Worm (Caenorhabditis elegans): ENCODE data around the gene fbxc-15.
A peak's percentile ranks its signal among the peaks of the same experiment; 100 is the strongest.
"Not testable (repeated sequence)": the region's sequence is repeated elsewhere in the genome, so short reads cannot be mapped to it uniquely, and the experiment has no call there.

Gene fbxc-15

ce11 chrII:979135-979534 lies at the start of gene fbxc-15, which contains the start of gene fbxc-17:
Gene fbxc-15, plus strand, starts transcription at chrII:979423.
Gene fbxc-17, minus strand, starts transcription at chrII:979235.
- TF ChIP-seq zag-1 (tag; optimal IDR thresholded peaks at IDR 0.05) = no peak
- TF ChIP-seq lin-39 (tag; optimal IDR thresholded peaks at IDR 0.05) = no peak
- TF ChIP-seq dmd-9 (GFP tag; IDR thresholded peaks at IDR 0.05) = no peak
- no peak for TF ChIP-seq tra-1 (GFP tag; IDR thresholded peaks at IDR 0.05)
- no peak for TF ChIP-seq lin-38 (GFP tag; IDR thresholded peaks at IDR 0.05)
- no peak for TF ChIP-seq ceh-28 (tag; optimal IDR thresholded peaks at IDR 0.05)
- TF ChIP-seq F10B5.3 (tag; optimal IDR thresholded peaks at IDR 0.05) = no peak
- TF ChIP-seq ceh-82 (tag; optimal IDR thresholded peaks at IDR 0.05) = no peak
- no peak for TF ChIP-seq nhr-42 (GFP tag; IDR thresholded peaks at IDR 0.05)

ce11 chrII:930871-931270 lies 48.4 kb upstream of the fbxc-15 start, which contains the start of gene fbxc-34:
Gene fbxc-34, plus strand, starts transcription at chrII:931171.
- not testable (repeated sequence) for TF ChIP-seq aha-1 (tag); D1046.2 (GFP tag; IDR thresholded peaks at IDR 0.05); mes-2 (tag; optimal IDR thresholded peaks at IDR 0.05; ENCODE audit: poor library complexity, severe bottlenecking)

- TF ChIP-seq zip-11 (GFP tag; IDR thresholded peaks at IDR 0.05) (no peak), nhr-48 (tag; optimal IDR thresholded peaks at IDR 0.05) (no peak), daf-16 (GFP tag; optimal IDR thresholded peaks at IDR 0.05) (no peak), daf-16 (tag; optimal IDR thresholded peaks at IDR 0.05) (no peak), zfp-3 (GFP tag; conservative IDR thresholded peaks at IDR 0.05) (no peak), Y5F2A.4 (GFP tag; optimal IDR thresholded peaks at IDR 0.05) (no peak), skn-1 (tag; optimal IDR thresholded peaks at IDR 0.05) (no peak), gei-8 (GFP tag; optimal IDR thresholded peaks at IDR 0.05) (no peak), dmd-6 (GFP tag; IDR thresholded peaks at IDR 0.05) (no peak), nhr-25 (tag; optimal IDR thresholded peaks at IDR 0.05; ENCODE audit: borderline replicate concordance, insufficient read depth) (no peak)
Measured at ce11 chrII:932718-933117, 46.5 kb upstream of the fbxc-15 start, which contains the start of gene acs-15. Gene acs-15, plus strand, starts transcription at chrII:933018.

- TF ChIP-seq rbr-2 (tag; optimal IDR thresholded peaks at IDR 0.05) (no peak), lin-38 (GFP tag; IDR thresholded peaks at IDR 0.05) (no peak), unc-62 (GFP tag; optimal IDR thresholded peaks at IDR 0.05 in 1 of 2) (peak in 1 of 2 experiments; percentile 28), unc-62 (tag; optimal IDR thresholded peaks at IDR 0.05) (no peak), aha-1 (tag) (peak; percentile 23)
Measured at ce11 chrII:937265-937664, 42.0 kb upstream of the fbxc-15 start.

- TF ChIP-seq tag-97 (GFP tag; IDR thresholded peaks at IDR 0.05) (no peak), unc-62 (GFP tag; optimal IDR thresholded peaks at IDR 0.05 in 1 of 2) (no peak), unc-62 (tag; optimal IDR thresholded peaks at IDR 0.05) (no peak), pqm-1 (tag; optimal IDR thresholded peaks at IDR 0.05) (no peak), unc-39 (tag; optimal IDR thresholded peaks at IDR 0.05) (no peak), ceh-82 (tag; optimal IDR thresholded peaks at IDR 0.05) (no peak), nhr-28 (tag; optimal IDR thresholded peaks at IDR 0.05) (no peak), nhr-6 (tag; optimal IDR thresholded peaks at IDR 0.05) (no peak), set-16 (GFP tag; IDR thresholded peaks at IDR 0.05) (no peak), nhr-111 (GFP tag; optimal IDR thresholded peaks at IDR 0.05) (no peak), aha-1 (tag) (no peak), sdz-12 (GFP tag; optimal IDR thresholded peaks at IDR 0.05) (no peak), mdl-1 (tag; optimal IDR thresholded peaks at IDR 0.05) (no peak), daf-19 (GFP tag; conservative IDR thresholded peaks at IDR 0.05) (no peak), dmd-8 (GFP tag; IDR thresholded peaks at IDR 0.05) (no peak), dpl-1 (GFP tag; optimal IDR thresholded peaks at IDR 0.05) (no peak), php-3 (GFP tag; IDR thresholded peaks at IDR 0.05) (no peak), mxl-2 (GFP tag; conservative IDR thresholded peaks at IDR 0.05) (no peak)
Measured at ce11 chrII:938549-938948, 40.7 kb upstream of the fbxc-15 start, which contains the start of gene R07C3.3. Gene R07C3.3, plus strand, starts transcription at chrII:938849.
